Worm (Caenorhabditis elegans): ENCODE data around the gene K01B6.3.

DNA sequence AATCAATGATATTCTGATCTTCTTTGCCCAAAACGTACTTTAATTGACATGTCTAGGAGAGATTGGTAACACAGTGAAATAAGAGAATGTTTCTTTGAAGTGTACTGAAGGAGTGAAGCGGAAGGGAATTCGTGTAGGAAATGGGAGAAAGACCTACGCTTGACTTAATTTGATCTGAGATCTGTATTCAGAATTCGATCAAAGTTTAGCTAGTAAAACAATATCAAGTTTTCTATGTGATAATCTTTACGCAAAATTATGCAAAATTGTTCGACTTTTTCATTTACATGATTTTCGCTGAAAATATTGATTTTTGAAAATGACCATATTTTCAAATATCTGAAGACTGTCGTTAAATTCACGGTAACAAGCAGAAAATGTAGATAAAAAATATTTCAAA lies 2.7 kb upstream of the K01B6.3 start, which contains the start of gene K01B6.4:
- no peak for TF ChIP-seq dmd-9 (GFP tag; IDR thresholded peaks at IDR 0.05)
- no peak for TF ChIP-seq nhr-237 (tag; optimal IDR thresholded peaks at IDR 0.05)
- no peak for TF ChIP-seq nhr-25 (tag; optimal IDR thresholded peaks at IDR 0.05; ENCODE audit: borderline replicate concordance, insufficient read depth)
